Worm (Caenorhabditis elegans): ENCODE data around the gene F10E9.2.

ce11 chrIII:8312393-8312792 is at the start of gene F10E9.2:
- TF ChIP-seq lsy-2 (tag; optimal IDR thresholded peaks at IDR 0.05), result no peak
- TF ChIP-seq lim-7 (GFP tag; IDR thresholded peaks at IDR 0.05), result no peak
- no peak for TF ChIP-seq unc-130 (GFP tag; optimal IDR thresholded peaks at IDR 0.05)
- no peak for TF ChIP-seq hlh-30 (tag; optimal IDR thresholded peaks at IDR 0.05; ENCODE audit: insufficient read depth)
- no peak for TF ChIP-seq nhr-237 (tag; optimal IDR thresholded peaks at IDR 0.05)
- TF ChIP-seq nhr-48 (tag; optimal IDR thresholded peaks at IDR 0.05), result no peak
- TF ChIP-seq ceh-82 (tag; optimal IDR thresholded peaks at IDR 0.05), result no peak
- TF ChIP-seq ceh-20 (GFP tag; IDR thresholded peaks at IDR 0.05), result no peak

All from whole organism, L4 larva.